Worm (Caenorhabditis elegans) whole organism, late embryonic: Measurements from ENCODE around the gene F32G8.3.

Experiments used
- C08G9.2 ChIP-seq: sonication (generic microtip); optimal IDR thresholded peaks from 2 replicates; lab custom pipeline; 2016; ENCODE audit warnings: mild to moderate bottlenecking, missing genetic modification characterization, moderate library complexity, missing compliant biosample characterization
- C38D4.7 ChIP-seq: fragments of 200-800 bp; sonication (Bioruptor generic); optimal IDR thresholded peaks from 2 replicates; lab custom pipeline; 2018; ENCODE audit warnings: mild to moderate bottlenecking, missing genetic modification characterization, moderate library complexity, missing compliant biosample characterization
- F13H6.1 ChIP-seq: sonication (generic microtip); optimal IDR thresholded peaks from 2 replicates; lab custom pipeline; 2016; ENCODE audit warnings: missing genetic modification characterization, missing compliant biosample characterization
- K02D7.2 ChIP-seq: sonication (generic microtip); optimal IDR thresholded peaks from 2 replicates; lab custom pipeline; 2017; ENCODE audit warnings: mild to moderate bottlenecking, missing genetic modification characterization, missing compliant biosample characterization
- ahr-1 ChIP-seq: sonication (generic microtip); optimal IDR thresholded peaks from 2 replicates; lab custom pipeline; 2016; ENCODE audit warnings: missing genetic modification characterization, missing compliant biosample characterization
- ama-1 ChIP-seq: fragments of 150-350 bp; optimal IDR thresholded peaks from 2 replicates; lab custom pipeline; 2014
- ceh-14 ChIP-seq: sonication (generic microtip); optimal IDR thresholded peaks from 2 replicates; lab custom pipeline; 2016; ENCODE audit warnings: missing genotype, missing genetic modification characterization, missing compliant biosample characterization
- ceh-19 ChIP-seq: fragments of 200-800 bp; sonication (Bioruptor generic); optimal IDR thresholded peaks from 2 replicates; lab custom pipeline; 2018; ENCODE audit warnings: mild to moderate bottlenecking, missing genetic modification characterization, missing compliant biosample characterization
- ceh-22 ChIP-seq: sonication (generic microtip); optimal IDR thresholded peaks from 2 replicates; lab custom pipeline; 2017; ENCODE audit warnings: missing biosample characterization, missing genetic modification characterization
- ceh-30 ChIP-seq: fragments of 150-350 bp; optimal IDR thresholded peaks from 2 replicates; lab custom pipeline; 2014; ENCODE audit warnings: missing biosample characterization, missing genetic modification characterization
- ceh-31 ChIP-seq: sonication (generic microtip); optimal IDR thresholded peaks from 2 replicates; lab custom pipeline; 2016; ENCODE audit warnings: missing genetic modification characterization, missing compliant biosample characterization
- ceh-45 ChIP-seq: fragments of 200-800 bp; sonication (Bioruptor generic); IDR thresholded peaks from 2 replicates; pipeline ENCODE4 v1.3.6; 2022; ENCODE audit warnings: missing genetic modification reagents, missing genetic modification characterization, missing compliant biosample characterization
- che-1 ChIP-seq: sonication (generic microtip); optimal IDR thresholded peaks from 2 replicates; lab custom pipeline; 2016; ENCODE audit warnings: mild to moderate bottlenecking, missing genetic modification characterization, missing compliant biosample characterization
- dmd-4 ChIP-seq: sonication (generic microtip); optimal IDR thresholded peaks from 2 replicates; lab custom pipeline; 2016; ENCODE audit warnings: borderline replicate concordance, missing genetic modification characterization, missing compliant biosample characterization
- elt-4 ChIP-seq: sonication (generic microtip); optimal IDR thresholded peaks from 2 replicates; lab custom pipeline; 2016; ENCODE audit warnings: missing genetic modification characterization, missing compliant biosample characterization
- fax-1 ChIP-seq: sonication (generic microtip); optimal IDR thresholded peaks from 2 replicates; lab custom pipeline; 2016; ENCODE audit warnings: missing genotype, missing genetic modification characterization, missing compliant biosample characterization
- fkh-10 ChIP-seq: fragments of 150-350 bp; optimal IDR thresholded peaks from 2 replicates; lab custom pipeline; 2014; ENCODE audit warnings: missing biosample characterization, missing genetic modification reagents, missing genetic modification characterization
- fkh-6 ChIP-seq: sonication (generic microtip); optimal IDR thresholded peaks from 2 replicates; lab custom pipeline; 2016; ENCODE audit warnings: missing genetic modification characterization, missing compliant biosample characterization
- hlh-13 ChIP-seq: fragments of 200-800 bp; sonication (Bioruptor generic); optimal IDR thresholded peaks from 2 replicates; lab custom pipeline; 2018; ENCODE audit warnings: mild to moderate bottlenecking, missing genetic modification characterization, missing compliant biosample characterization
- hlh-15 ChIP-seq: sonication (generic microtip); optimal IDR thresholded peaks from 2 replicates; lab custom pipeline; 2016; ENCODE audit warnings: missing genetic modification characterization, missing compliant biosample characterization
- lim-6 ChIP-seq: sonication (generic microtip); optimal IDR thresholded peaks from 2 replicates; lab custom pipeline; 2016; ENCODE audit warnings: missing genetic modification characterization, missing compliant biosample characterization
- lin-11 ChIP-seq: fragments of 200-800 bp; sonication (Bioruptor generic); optimal IDR thresholded peaks from 2 replicates; lab custom pipeline; 2018; ENCODE audit warnings: mild to moderate bottlenecking, missing genetic modification characterization, missing compliant biosample characterization
- mec-3 ChIP-seq: sonication (generic microtip); optimal IDR thresholded peaks from 2 replicates; lab custom pipeline; 2016; ENCODE audit warnings: borderline replicate concordance, missing genetic modification characterization, missing compliant biosample characterization
- npax-4 ChIP-seq: sonication (generic microtip); optimal IDR thresholded peaks from 2 replicates; lab custom pipeline; 2016; ENCODE audit warnings: missing genetic modification characterization, missing compliant biosample characterization
- pag-3 ChIP-seq: sonication (generic microtip); optimal IDR thresholded peaks from 2 replicates; lab custom pipeline; 2016; ENCODE audit warnings: missing compliant biosample characterization, missing genetic modification characterization, borderline replicate concordance
- pax-1 ChIP-seq: fragments of 150-350 bp; optimal IDR thresholded peaks from 2 replicates; lab custom pipeline; 2014; ENCODE audit warnings: missing biosample characterization, missing genetic modification characterization
- pha-2 ChIP-seq: sonication (generic microtip); optimal IDR thresholded peaks from 2 replicates; lab custom pipeline; 2017; ENCODE audit warnings: mild to moderate bottlenecking, missing genetic modification characterization, missing compliant biosample characterization
- pros-1 ChIP-seq: fragments of 150-350 bp; optimal IDR thresholded peaks from 2 replicates; lab custom pipeline; 2014; ENCODE audit warnings: missing biosample characterization, missing genetic modification reagents, missing genetic modification characterization
- sdc-2 ChIP-seq: sonication (generic microtip); optimal IDR thresholded peaks from 2 replicates; lab custom pipeline; 2016; ENCODE audit warnings: missing genotype, missing genetic modification characterization, missing compliant biosample characterization
- sox-2 ChIP-seq: fragments of 200-800 bp; sonication (Bioruptor generic); IDR thresholded peaks from 2 replicates; pipeline ENCODE4 v1.3.6; 2022; ENCODE audit warnings: missing genetic modification reagents, missing genetic modification characterization, missing compliant biosample characterization
- syd-9 ChIP-seq: sonication (generic microtip); optimal IDR thresholded peaks from 2 replicates; lab custom pipeline; 2016; ENCODE audit warnings: mild to moderate bottlenecking, missing genetic modification characterization, moderate library complexity, missing compliant biosample characterization
- tbx-2 ChIP-seq: sonication (generic microtip); optimal IDR thresholded peaks from 2 replicates; lab custom pipeline; 2016; ENCODE audit warnings: missing genetic modification characterization, missing compliant biosample characterization
- unc-55 ChIP-seq: sonication (generic microtip); optimal IDR thresholded peaks from 2 replicates; lab custom pipeline; 2017; ENCODE audit warnings: missing biosample characterization, missing genetic modification reagents, missing genetic modification characterization
- unc-86 ChIP-seq: sonication (generic microtip); optimal IDR thresholded peaks from 2 replicates; lab custom pipeline; 2016; ENCODE audit warnings: missing genetic modification characterization, missing compliant biosample characterization
- ztf-16 ChIP-seq: sonication (generic microtip); optimal IDR thresholded peaks from 2 replicates; lab custom pipeline; 2017; ENCODE audit warnings: missing genetic modification characterization, missing compliant biosample characterization

The F32G8.3 gene

ce11 chrV:10557094-10557493 is 2.0 kb upstream of the F32G8.3 start:
- TF ChIP-seq ceh-19 (GFP tag; lab: Kevin White, UChicago) (no peak), F13H6.1 (tag; lab: Kevin White, UChicago) (no peak), fax-1 (no peak), lin-11 (tag; lab: Kevin White, UChicago) (no peak), ztf-16 (tag; lab: Kevin White, UChicago) (no peak), ceh-31 (tag; lab: Kevin White, UChicago) (no peak), tbx-2 (no peak), K02D7.2 (tag; lab: Kevin White, UChicago) (no peak), mec-3 (tag; lab: Kevin White, UChicago) (no peak), C08G9.2 (tag; lab: Kevin White, UChicago) (no peak), fkh-6 (no peak), lim-6 (tag; lab: Kevin White, UChicago) (no peak), dmd-4 (no peak), ceh-14 (tag; lab: Kevin White, UChicago) (no peak), pha-2 (no peak), pax-1 (tag; lab: Kevin White, UChicago) (no peak), pros-1 (tag; lab: Kevin White, UChicago) (no peak)

ce11 chrV:10556362-10556761 is 1.2 kb upstream of the F32G8.3 start:
- TF ChIP-seq ahr-1 (tag; lab: Kevin White, UChicago) (no peak), ama-1 (no peak), lim-6 (tag; lab: Kevin White, UChicago) (no peak)

- no peak for TF ChIP-seq pag-3 (tag; lab: Kevin White, UChicago)
- TF ChIP-seq npax-4 (tag; lab: Kevin White, UChicago): no peak
- no peak for TF ChIP-seq syd-9 (tag; lab: Kevin White, UChicago)
- no peak for TF ChIP-seq ceh-14 (tag; lab: Kevin White, UChicago)
- no peak for TF ChIP-seq fax-1
- TF ChIP-seq unc-55 (GFP tag; lab: Kevin White, UChicago): no peak
- TF ChIP-seq ama-1: no peak
- TF ChIP-seq lim-6 (tag; lab: Kevin White, UChicago): no peak
- no peak for TF ChIP-seq elt-4 (tag; lab: Kevin White, UChicago)
- no peak for TF ChIP-seq hlh-15 (tag; lab: Kevin White, UChicago)
- TF ChIP-seq ahr-1 (tag; lab: Kevin White, UChicago): no peak
- TF ChIP-seq mec-3 (tag; lab: Kevin White, UChicago): no peak
- no peak for TF ChIP-seq sox-2
- TF ChIP-seq che-1 (tag; lab: Kevin White, UChicago): no peak
These were observed 5.4 kb downstream of the F32G8.3 start, which contains the start of gene F32G8.2 for ce11 chrV:10549717-10550116. F32G8.2 (plus strand) TSS chrV:10550017.

- TF ChIP-seq ceh-22 (tag; lab: Kevin White, UChicago) (no peak), fax-1 (no peak), hlh-13 (GFP tag; lab: Kevin White, UChicago) (no peak), ceh-19 (GFP tag; lab: Kevin White, UChicago) (no peak), fkh-10 (GFP tag; lab: Kevin White, UChicago) (no peak), C38D4.7 (GFP tag; lab: Kevin White, UChicago) (no peak), tbx-2 (no peak), ceh-30 (tag; lab: Kevin White, UChicago) (no peak), unc-86 (tag; lab: Kevin White, UChicago) (no peak), ztf-16 (tag; lab: Kevin White, UChicago) (no peak), mec-3 (tag; lab: Kevin White, UChicago) (no peak), F13H6.1 (tag; lab: Kevin White, UChicago) (no peak), sdc-2 (tag; lab: Kevin White, UChicago) (no peak), ceh-45 (GFP tag; lab: Robert Waterston, UW) (no peak)
These were observed 6.2 kb downstream of the F32G8.3 start, which contains the start of gene srd-34 for ce11 chrV:10548981-10549380. srd-34 (minus strand) TSS chrV:10549081.
